Worm (Caenorhabditis elegans) whole organism, L1 larva: ENCODE results near the gene F10E7.2.

Experiments
- C34B4.2 ChIP-seq: sonication (generic microtip); optimal IDR thresholded peaks from 2 replicates; lab custom pipeline; 2017; ENCODE audit warnings: mild to moderate bottlenecking, missing genetic modification characterization, missing compliant biosample characterization
- F16B12.6 ChIP-seq: fragments of 150-350 bp; optimal IDR thresholded peaks from 2 replicates; lab custom pipeline; 2014; ENCODE audit warnings: missing biosample characterization, missing genetic modification characterization
- aly-2 ChIP-seq: fragments of 150-350 bp; optimal IDR thresholded peaks from 2 replicates; lab custom pipeline; 2014; ENCODE audit warnings: missing biosample characterization, missing genetic modification characterization
- blmp-1 ChIP-seq: fragments of 150-350 bp; optimal IDR thresholded peaks from 2 replicates; lab custom pipeline; 2014; ENCODE audit warnings: missing biosample characterization, missing genetic modification characterization
- ceh-63 ChIP-seq: fragments of 200-800 bp; sonication (Bioruptor generic); optimal IDR thresholded peaks from 2 replicates; lab custom pipeline; 2018; ENCODE audit warnings: mild to moderate bottlenecking, missing genetic modification characterization, missing compliant biosample characterization
- ceh-8 ChIP-seq: fragments of 200-800 bp; sonication (Bioruptor generic); optimal IDR thresholded peaks from 2 replicates; lab custom pipeline; 2018; ENCODE audit warnings: mild to moderate bottlenecking, missing genetic modification characterization, moderate library complexity, missing compliant biosample characterization
- ceh-82 ChIP-seq, 3 experiments: fragments of 150-350 bp in 1 of 3; sonication (generic microtip) in 2 of 3; optimal IDR thresholded peaks; 2 replicates each; lab custom pipeline; 2014 to 2017; ENCODE audit warnings: missing biosample characterization in 3 of 3, missing genetic modification characterization in 3 of 3
- ceh-88 ChIP-seq: fragments of 200-800 bp; sonication (Bioruptor generic); IDR thresholded peaks from 2 replicates; pipeline ENCODE4 v1.3.6; 2022; ENCODE audit warnings: missing genetic modification characterization, missing compliant biosample characterization
- dpl-1 ChIP-seq, 3 experiments: fragments of 150-350 bp in 2 of 3; sonication (generic microtip) in 1 of 3; optimal IDR thresholded peaks; 2 replicates each; lab custom pipeline; 2014 to 2017; ENCODE audit warnings: missing biosample characterization in 3 of 3, missing genetic modification characterization in 3 of 3, missing genetic modification reagents in 3 of 3
- dsc-1 ChIP-seq: sonication (generic microtip); optimal IDR thresholded peaks from 2 replicates; lab custom pipeline; 2016; ENCODE audit warnings: mild to moderate bottlenecking, missing genetic modification characterization, missing compliant biosample characterization
- efl-1 ChIP-seq, 4 experiments: fragments of 150-350 bp; optimal IDR thresholded peaks in 3 of 4; peaks in 1 of 4; 1 replicate in 1 of 4; 2 replicates in 3 of 4; lab custom pipeline; 2014; ENCODE audit warnings: missing biosample characterization in 2 of 4, missing genetic modification characterization in 2 of 4, missing genetic modification reagents in 2 of 4
- egl-13 ChIP-seq: sonication (generic microtip); optimal IDR thresholded peaks from 2 replicates; lab custom pipeline; 2016; ENCODE audit warnings: missing genotype, missing genetic modification reagents, missing genetic modification characterization, missing compliant biosample characterization
- egl-27 ChIP-seq, 2 experiments: fragments of 150-350 bp in 1 of 2; sonication (generic microtip); optimal IDR thresholded peaks; 3 replicates each; lab custom pipeline; 2017 to 2018; ENCODE audit warnings: missing biosample characterization in 2 of 2, missing genetic modification characterization in 2 of 2, missing genetic modification reagents in 2 of 2
- elt-2 ChIP-seq: sonication (generic microtip); optimal IDR thresholded peaks from 2 replicates; lab custom pipeline; 2016; ENCODE audit warnings: missing genetic modification characterization, mild to moderate bottlenecking, inconsistent platforms, missing compliant biosample characterization, missing genetic modification reagents
- elt-3 ChIP-seq, 6 experiments: fragments of 150-350 bp in 1 of 6; sonication (generic microtip); optimal IDR thresholded peaks; 2 replicates each; lab custom pipeline; 2017 to 2018; ENCODE audit warnings: missing biosample characterization in 6 of 6, missing genetic modification characterization in 6 of 6, inconsistent platforms in 1 of 6
- ets-5 ChIP-seq: fragments of 200-800 bp; sonication (Bioruptor generic); IDR thresholded peaks from 2 replicates; pipeline ENCODE4 v1.3.6; 2022; ENCODE audit warnings: missing genetic modification characterization, missing compliant biosample characterization
- fkh-10 ChIP-seq: sonication (generic microtip); optimal IDR thresholded peaks from 2 replicates; lab custom pipeline; 2017; ENCODE audit warnings: missing biosample characterization, missing genetic modification reagents, missing genetic modification characterization
- fkh-4 ChIP-seq: sonication (generic microtip); optimal IDR thresholded peaks from 2 replicates; lab custom pipeline; 2016; ENCODE audit warnings: missing compliant biosample characterization, missing genetic modification characterization, borderline replicate concordance
- fkh-8 ChIP-seq: sonication (generic microtip); optimal IDR thresholded peaks from 2 replicates; lab custom pipeline; 2016; ENCODE audit warnings: mild to moderate bottlenecking, missing genetic modification characterization, missing compliant biosample characterization
- hlh-17 ChIP-seq: fragments of 200-800 bp; sonication (Bioruptor generic); optimal IDR thresholded peaks from 2 replicates; lab custom pipeline; 2018; ENCODE audit warnings: missing genetic modification characterization, mild to moderate bottlenecking, missing compliant biosample characterization, moderate library complexity, borderline replicate concordance
- hlh-4 ChIP-seq: sonication (generic microtip); optimal IDR thresholded peaks from 2 replicates; lab custom pipeline; 2016; ENCODE audit warnings: mild to moderate bottlenecking, missing genetic modification characterization, missing compliant biosample characterization
- irx-1 ChIP-seq: sonication (generic microtip); optimal IDR thresholded peaks from 2 replicates; lab custom pipeline; 2016; ENCODE audit warnings: missing genetic modification characterization, missing compliant biosample characterization
- jun-1 ChIP-seq: fragments of 150-350 bp; optimal IDR thresholded peaks from 2 replicates; lab custom pipeline; 2014; ENCODE audit warnings: missing biosample characterization, missing genetic modification reagents, missing genetic modification characterization
- lin-15B ChIP-seq: fragments of 150-350 bp; sonication (generic microtip); optimal IDR thresholded peaks from 3 replicates; lab custom pipeline; 2014; ENCODE audit warnings: missing biosample characterization, missing genetic modification characterization
- lin-35 ChIP-seq, 2 experiments: fragments of 150-350 bp; optimal IDR thresholded peaks; 2 replicates each; lab custom pipeline; 2014; ENCODE audit warnings: missing biosample characterization in 2 of 2, missing genetic modification characterization in 2 of 2, missing genetic modification reagents in 2 of 2
- lir-3 ChIP-seq: sonication (generic microtip); optimal IDR thresholded peaks from 2 replicates; lab custom pipeline; 2016; ENCODE audit warnings: mild to moderate bottlenecking, missing genetic modification characterization, moderate library complexity, missing compliant biosample characterization; ENCODE audit not compliant: poor library complexity
- lsy-2 ChIP-seq, 2 experiments: fragments of 150-350 bp; optimal IDR thresholded peaks; 2 replicates each; lab custom pipeline; 2014; ENCODE audit warnings: missing biosample characterization in 2 of 2, missing genetic modification characterization in 2 of 2
- mdl-1 ChIP-seq, 2 experiments: fragments of 150-350 bp; optimal IDR thresholded peaks; 2 replicates each; lab custom pipeline; 2014 to 2017; ENCODE audit warnings: missing biosample characterization in 2 of 2, missing genetic modification characterization in 2 of 2, inconsistent platforms in 1 of 2
- mef-2 ChIP-seq: fragments of 150-350 bp; optimal IDR thresholded peaks from 2 replicates; lab custom pipeline; 2014; ENCODE audit warnings: missing biosample characterization, missing genetic modification characterization
- mep-1 ChIP-seq: fragments of 150-350 bp; optimal IDR thresholded peaks from 2 replicates; lab custom pipeline; 2014; ENCODE audit warnings: missing biosample characterization, missing genetic modification characterization
- nhr-19 ChIP-seq: fragments of 200-800 bp; sonication (Bioruptor generic); conservative IDR thresholded peaks from 2 replicates; pipeline ENCODE4 v1.3.6; 2022; ENCODE audit warnings: missing genetic modification characterization, missing compliant biosample characterization
- nhr-47 ChIP-seq: sonication (generic microtip); optimal IDR thresholded peaks from 2 replicates; lab custom pipeline; 2016; ENCODE audit warnings: mild to moderate bottlenecking, missing genetic modification characterization, moderate library complexity, missing compliant biosample characterization
- nhr-71 ChIP-seq: sonication (generic microtip); optimal IDR thresholded peaks from 2 replicates; lab custom pipeline; 2016; ENCODE audit warnings: mild to moderate bottlenecking, missing genetic modification characterization, moderate library complexity, missing compliant biosample characterization
- nhr-77 ChIP-seq: fragments of 150-350 bp; optimal IDR thresholded peaks from 2 replicates; lab custom pipeline; 2014; ENCODE audit warnings: missing biosample characterization, missing genetic modification characterization
- nhr-84 ChIP-seq: sonication (generic microtip); optimal IDR thresholded peaks from 2 replicates; lab custom pipeline; 2017; ENCODE audit warnings: missing biosample characterization, missing genetic modification characterization
- nhr-85 ChIP-seq: sonication (generic microtip); peaks from one replicate; lab custom pipeline; 2016; ENCODE audit warnings: missing genetic modification characterization, inconsistent platforms, missing compliant biosample characterization
- pag-3 ChIP-seq: sonication (generic microtip); optimal IDR thresholded peaks from 2 replicates; lab custom pipeline; 2017; ENCODE audit warnings: missing genetic modification characterization, mild to moderate bottlenecking, missing compliant biosample characterization, antibody characterized with exemption, borderline replicate concordance; ENCODE audit not compliant: insufficient read depth
- pax-3 ChIP-seq: fragments of 200-800 bp; sonication (Bioruptor generic); optimal IDR thresholded peaks from 2 replicates; lab custom pipeline; 2018; ENCODE audit warnings: mild to moderate bottlenecking, missing genetic modification characterization, moderate library complexity, missing compliant biosample characterization
- pqm-1 ChIP-seq: sonication (generic microtip); optimal IDR thresholded peaks from 3 replicates; lab custom pipeline; 2017; ENCODE audit warnings: missing biosample characterization, missing genetic modification characterization
- skn-1 ChIP-seq: fragments of 150-350 bp; optimal IDR thresholded peaks from 2 replicates; lab custom pipeline; 2014; ENCODE audit warnings: missing biosample characterization, missing genetic modification characterization
- sptf-1 ChIP-seq: fragments of 150-350 bp; optimal IDR thresholded peaks from 2 replicates; lab custom pipeline; 2014; ENCODE audit warnings: missing biosample characterization, missing genetic modification characterization
- sup-37 ChIP-seq: fragments of 200-800 bp; sonication (Bioruptor generic); optimal IDR thresholded peaks from 2 replicates; lab custom pipeline; 2018; ENCODE audit warnings: mild to moderate bottlenecking, missing genetic modification characterization, missing compliant biosample characterization
- swsn-7 ChIP-seq: sonication (generic microtip); optimal IDR thresholded peaks from 2 replicates; lab custom pipeline; 2016; ENCODE audit warnings: missing genetic modification characterization, missing compliant biosample characterization
- tbx-2 ChIP-seq: sonication (generic microtip); optimal IDR thresholded peaks from 2 replicates; lab custom pipeline; 2016; ENCODE audit warnings: missing genetic modification characterization, missing compliant biosample characterization
- unc-30 ChIP-seq: sonication (generic microtip); optimal IDR thresholded peaks from 2 replicates; lab custom pipeline; 2017; ENCODE audit warnings: missing biosample characterization, missing genetic modification characterization
- unc-62 ChIP-seq: fragments of 150-350 bp; optimal IDR thresholded peaks from 2 replicates; lab custom pipeline; 2014; ENCODE audit warnings: missing biosample characterization, missing genetic modification reagents, missing genetic modification characterization
- unc-86 ChIP-seq: sonication (generic microtip); optimal IDR thresholded peaks from 2 replicates; lab custom pipeline; 2016; ENCODE audit warnings: missing genetic modification characterization, missing compliant biosample characterization
- unc-98 ChIP-seq: fragments of 200-800 bp; sonication (Bioruptor generic); IDR thresholded peaks from 2 replicates; pipeline ENCODE4 v1.3.6; 2022; ENCODE audit warnings: missing genetic modification characterization, missing compliant biosample characterization
- xbp-1 ChIP-seq: sonication (generic microtip); optimal IDR thresholded peaks from 2 replicates; lab custom pipeline; 2016; ENCODE audit warnings: missing genetic modification characterization, missing compliant biosample characterization
- zag-1 ChIP-seq: fragments of 150-350 bp; optimal IDR thresholded peaks from 2 replicates; lab custom pipeline; 2014; ENCODE audit warnings: missing biosample characterization, missing genetic modification characterization
- ztf-4 ChIP-seq: fragments of 150-350 bp; optimal IDR thresholded peaks from 2 replicates; lab custom pipeline; 2014; ENCODE audit warnings: missing biosample characterization, missing genetic modification characterization

Gene F10E7.2

DNA sequence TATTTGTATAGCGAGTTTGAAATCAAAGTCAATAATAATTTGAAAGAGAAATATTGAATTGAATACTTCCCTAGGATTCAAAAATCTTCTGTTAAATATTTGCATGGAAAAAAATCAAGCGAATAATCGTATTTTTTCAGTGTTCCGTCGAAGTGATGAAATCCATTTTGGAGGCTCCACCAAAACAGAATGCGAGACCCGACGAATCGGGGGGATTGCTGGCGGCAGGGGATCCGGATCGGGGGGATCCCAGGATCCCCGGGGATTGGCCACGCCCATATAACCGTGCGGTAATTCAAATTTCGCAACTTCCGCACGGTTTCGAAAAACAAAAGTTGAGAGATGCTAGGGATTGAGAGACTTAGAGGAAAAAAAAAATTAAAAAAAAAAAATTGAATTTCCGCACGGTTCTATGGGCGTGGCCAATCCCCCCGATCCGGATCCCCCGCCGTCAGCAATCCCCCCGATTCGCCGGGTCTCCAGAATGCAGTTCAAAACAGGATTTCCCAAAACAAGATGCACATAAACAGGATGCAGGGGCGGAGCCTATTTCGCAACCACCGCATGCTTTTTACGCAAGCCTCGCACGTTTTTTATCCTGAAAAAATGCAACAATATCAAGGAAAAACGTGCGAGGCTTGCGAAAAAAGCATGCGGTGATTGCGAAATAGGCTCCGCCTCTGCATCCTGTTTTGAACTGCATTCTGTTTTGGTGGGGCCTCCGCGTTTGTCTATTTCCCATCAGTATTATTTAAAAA is 798 bp downstream of the F10E7.2 start, which contains the start of gene F10E7.11:
Gene F10E7.11, minus strand, starts transcription at position 232 of the 758 bp plus-strand sequence.
- TF ChIP-seq F16B12.6 (no peak), irx-1 (tag; lab: Kevin White, UChicago) (no peak), lsy-2 (tag; optimal IDR thresholded peaks at IDR 0.05; lab: Kevin White, UChicago) (peak; percentile 14 to 41), ceh-82 (tag; optimal IDR thresholded peaks at IDR 0.05; lab: Kevin White, UChicago) (peak in 1 of 3 experiments; percentile 11), swsn-7 (tag; lab: Kevin White, UChicago) (peak; percentile 16), nhr-84 (tag; lab: Kevin White, UChicago) (no peak), unc-62 (GFP tag; lab: Kevin White, UChicago) (no peak), lir-3 (tag; lab: Kevin White, UChicago) (no peak), hlh-4 (tag; lab: Kevin White, UChicago) (no peak), pag-3 (tag; lab: Kevin White, UChicago) (no peak), pax-3 (tag; lab: Kevin White, UChicago) (no peak), egl-13 (peak; percentile 38), nhr-71 (peak; percentile 19), unc-98 (GFP tag; lab: Robert Waterston, UW) (no peak), ets-5 (GFP tag; lab: Robert Waterston, UW) (no peak), nhr-85 (tag; lab: Kevin White, UChicago) (peak; percentile 40), fkh-8 (tag; lab: Kevin White, UChicago) (no peak), lin-35 (GFP tag; optimal IDR thresholded peaks at IDR 0.05; lab: Kevin White, UChicago) (no peak), skn-1 (tag; lab: Kevin White, UChicago) (no peak), dpl-1 (GFP tag; optimal IDR thresholded peaks at IDR 0.05; lab: Kevin White, UChicago) (peak in 1 of 3 experiments; percentile 15), xbp-1 (tag; lab: Kevin White, UChicago) (no peak), jun-1 (tag; lab: Kevin White, UChicago) (no peak), efl-1 (optimal IDR thresholded peaks at IDR 0.05; lab: Kevin White, UChicago) (peak in 1 of 2 experiments; percentile 6), efl-1 (GFP tag; optimal IDR thresholded peaks at IDR 0.05 in 1 of 2; lab: Kevin White, UChicago) (peak in 1 of 2 experiments; percentile 82), C34B4.2 (no peak), unc-30 (no peak), nhr-47 (tag; lab: Kevin White, UChicago) (peak; percentile 55), dsc-1 (tag; lab: Kevin White, UChicago) (peak; percentile 38), unc-86 (peak; percentile 37), fkh-10 (GFP tag; lab: Kevin White, UChicago) (no peak), ceh-8 (GFP tag; lab: Kevin White, UChicago) (no peak), hlh-17 (GFP tag; lab: Kevin White, UChicago) (no peak), aly-2 (tag; lab: Kevin White, UChicago) (no peak), lin-15B (tag; lab: Kevin White, UChicago) (peak; percentile 11), ceh-88 (no peak), mep-1 (tag; lab: Kevin White, UChicago) (no peak), sup-37 (no peak), nhr-77 (tag; lab: Kevin White, UChicago) (no peak), fkh-4 (tag; lab: Kevin White, UChicago) (no peak), zag-1 (tag; lab: Kevin White, UChicago) (no peak), mdl-1 (tag; optimal IDR thresholded peaks at IDR 0.05; lab: Kevin White, UChicago) (no peak), ztf-4 (tag; lab: Kevin White, UChicago) (no peak), ceh-63 (GFP tag; lab: Kevin White, UChicago) (no peak), elt-3 (tag; optimal IDR thresholded peaks at IDR 0.05; lab: Kevin White, UChicago) (no peak), egl-27 (tag; optimal IDR thresholded peaks at IDR 0.05; lab: Kevin White, UChicago) (no peak), nhr-19 (peak; percentile 24; the same call in 1 of the 2 replicates), pqm-1 (tag; lab: Kevin White, UChicago) (no peak), blmp-1 (no peak), sptf-1 (no peak), tbx-2 (tag; lab: Kevin White, UChicago) (no peak), elt-2 (no peak), mef-2 (tag; lab: Kevin White, UChicago) (no peak)
